Worm (Caenorhabditis elegans) whole organism, late embryonic: Measurements from ENCODE around the gene oac-20.

Source experiments
- hlh-30 ChIP-seq: sonication (generic microtip); optimal IDR thresholded peaks from 2 replicates; lab custom pipeline; 2017; ENCODE audit warnings: antibody characterized with exemption, missing genetic modification characterization, missing compliant biosample characterization; ENCODE audit not compliant: insufficient read depth
- pat-9 ChIP-seq: fragments of 200-800 bp; sonication (Bioruptor generic); optimal IDR thresholded peaks from 2 replicates; lab custom pipeline; 2018; ENCODE audit warnings: mild to moderate bottlenecking, missing genetic modification characterization, moderate library complexity, missing compliant biosample characterization

ce11 chrV:15975845-15976244 is 2.7 kb upstream of the oac-20 start, which contains the start of gene clec-232:
- TF ChIP-seq pat-9 (no peak), hlh-30 (tag; lab: Kevin White, UChicago) (no peak)
